Fruit fly (Drosophila melanogaster) ovary, adult (tissue): ENCODE data around the gene CG12155.

ENCODE experiments used
- CG17801 ChIP-seq: fragments of 200-800 bp; optimal IDR thresholded peaks from 2 replicates; lab custom pipeline; 2019; ENCODE audit warnings: missing biosample characterization, mild to moderate bottlenecking, missing genetic modification characterization, moderate library complexity; ENCODE audit not compliant: partially characterized antibody

The CG12155 gene

DNA sequence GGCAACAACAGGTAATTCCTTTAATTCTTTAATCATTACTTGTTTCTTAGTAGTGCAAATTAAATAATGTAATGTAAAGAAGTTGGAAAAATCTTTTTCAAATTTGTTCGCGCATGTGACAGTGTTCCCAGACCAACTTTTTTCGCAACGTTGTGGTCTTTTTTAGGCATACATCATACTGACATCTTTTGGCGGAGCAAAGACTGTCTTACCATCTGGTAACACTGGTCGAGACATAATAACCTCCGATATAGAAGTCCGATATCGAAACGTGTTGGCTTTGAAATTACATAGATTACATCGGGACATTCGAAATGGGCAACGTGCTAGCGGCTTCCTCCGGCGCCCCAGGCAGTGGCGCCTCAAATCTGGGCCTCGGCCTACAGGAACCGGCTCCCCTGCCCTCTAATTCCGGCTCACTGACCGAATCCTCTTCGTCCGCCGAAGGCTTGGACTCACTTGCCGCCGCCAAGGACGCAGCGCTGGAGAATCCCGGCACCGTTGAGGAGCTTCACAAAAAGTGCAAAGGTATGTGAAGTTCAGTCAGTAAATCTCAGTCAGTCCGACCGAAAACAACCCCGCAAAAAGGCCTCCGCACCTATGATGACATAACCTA is 8.7 kb downstream of the CG12155 start:
- no peak for TF ChIP-seq CG17801

DNA sequence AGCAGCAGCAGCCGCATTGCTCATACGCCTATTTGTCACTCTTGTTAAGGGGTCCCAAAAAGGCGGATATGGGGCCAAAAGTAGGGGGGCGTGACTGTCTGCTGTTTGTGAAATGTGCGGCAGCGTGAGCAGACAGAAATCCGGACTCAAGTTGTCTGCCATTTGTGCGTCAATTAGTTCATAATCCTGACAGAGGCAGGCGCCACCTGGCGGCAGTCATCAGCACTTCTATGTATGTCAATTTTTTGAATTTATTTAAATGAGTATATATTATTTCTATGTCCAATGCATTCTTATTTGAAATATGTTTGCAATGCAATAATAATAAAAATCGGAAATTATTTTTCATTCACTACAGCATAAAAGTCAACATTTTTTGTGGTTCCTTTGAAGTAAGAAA is 15.5 kb downstream of the CG12155 start:
- TF ChIP-seq CG17801, result no peak

DNA sequence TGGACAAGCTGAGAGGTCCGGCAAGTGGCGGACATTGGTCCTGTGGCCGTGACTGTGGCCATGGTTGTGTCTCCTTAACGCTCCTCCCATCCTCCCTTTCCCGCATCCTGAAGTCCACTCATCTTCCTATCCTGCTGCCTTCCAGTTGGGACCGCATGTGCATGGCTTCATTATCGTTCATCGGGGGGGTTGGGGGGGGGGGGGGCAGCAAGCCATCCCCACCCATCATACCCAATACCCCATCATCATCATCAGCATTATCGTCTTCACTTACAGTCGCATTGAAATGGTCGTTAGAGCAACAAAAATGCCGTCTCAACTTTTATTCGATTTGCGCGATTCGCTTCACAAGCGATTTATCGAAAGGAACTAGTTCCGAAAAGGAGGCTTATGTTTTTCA is 17.8 kb downstream of the CG12155 start:
- no peak for TF ChIP-seq CG17801

DNA sequence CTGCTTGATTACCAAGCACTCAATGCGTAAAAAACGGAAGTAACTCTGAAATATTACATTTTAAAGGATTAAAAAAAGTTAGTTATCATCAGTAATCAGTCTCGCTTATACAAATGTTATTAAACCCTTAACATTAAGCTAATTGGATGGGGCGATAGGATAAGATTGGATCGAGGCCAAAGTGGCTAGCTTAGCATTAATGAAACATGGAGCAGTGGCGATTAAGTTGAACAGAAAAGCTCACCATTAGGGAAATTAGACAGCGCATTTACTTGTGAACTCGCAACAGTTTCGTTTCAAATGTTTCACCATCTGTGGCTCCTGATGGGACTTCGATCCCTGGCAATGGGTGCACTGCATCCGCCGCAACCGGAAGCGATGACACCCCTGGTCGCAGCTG is 36.1 kb downstream of the CG12155 start, which contains the start of gene Ir7a:
TSS of gene Ir7a (plus strand) at position 301 of the 400 bp plus-strand sequence.
- TF ChIP-seq CG17801, result no peak

DNA sequence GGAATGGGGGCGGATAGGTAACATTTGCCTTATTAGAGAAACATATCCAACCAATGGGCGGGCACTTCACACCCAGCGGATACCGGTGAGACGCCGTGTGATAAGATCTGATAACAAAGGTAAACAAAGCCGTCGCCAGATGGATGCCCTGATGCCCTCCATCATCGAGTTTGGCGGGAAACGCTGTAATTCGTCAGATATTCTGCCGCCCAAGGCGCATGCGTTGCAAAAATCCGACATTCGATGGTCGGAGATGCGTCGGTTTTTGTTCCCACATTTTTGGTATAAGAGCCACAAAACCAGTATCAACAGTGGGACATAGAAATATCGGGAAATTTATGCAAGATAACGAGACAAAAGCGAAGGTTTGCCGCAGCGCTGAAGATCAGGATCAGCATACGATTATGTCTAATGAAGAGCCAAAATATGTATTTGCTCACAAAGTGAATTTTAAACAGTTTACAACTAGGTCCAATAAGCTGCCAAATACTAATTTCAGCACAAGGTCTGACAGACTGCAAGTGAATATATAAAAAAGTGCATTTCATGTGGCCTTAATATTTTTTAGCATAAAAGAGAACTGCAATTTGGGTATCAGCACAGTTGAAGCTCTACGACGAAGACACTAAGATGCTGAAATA is 39.7 kb downstream of the CG12155 start, which contains the start of gene CG34338:
TSS of gene CG34338 (plus strand) at position 591 of the 641 bp plus-strand sequence.
- no peak for TF ChIP-seq CG17801

DNA sequence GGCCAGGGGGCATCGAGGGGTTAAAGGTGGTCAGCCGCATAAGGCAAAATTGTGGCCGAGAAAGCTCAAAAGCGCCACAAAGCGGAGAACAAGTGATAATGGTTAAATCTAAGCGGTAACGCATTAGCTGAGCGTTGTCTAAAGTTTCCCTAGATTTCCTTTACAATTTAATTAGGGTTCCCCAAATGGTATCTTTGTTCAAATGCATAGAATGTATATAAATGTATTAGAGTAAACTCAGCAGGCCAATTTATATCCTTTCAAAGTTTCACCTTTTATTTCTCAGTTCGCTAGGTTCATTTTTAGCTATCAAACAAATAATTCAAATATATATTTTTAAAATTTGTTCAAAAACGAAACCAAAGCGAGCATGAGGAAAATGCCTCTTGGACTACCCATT is 49.4 kb downstream of the CG12155 start, which contains the start of gene CG32718:
TSS of gene CG32718 (plus strand) at position 301 of the 400 bp plus-strand sequence.
- TF ChIP-seq CG17801, result no peak
